Fruit fly (Drosophila melanogaster) whole organism, embryonic: ENCODE data around the gene Mkp3.

Experiments
- Adf1 ChIP-seq: fragments of 200-800 bp; sonication (Bioruptor generic); IDR thresholded peaks from 2 replicates; pipeline ENCODE4 v1.3.6; 2022; ENCODE audit warnings: missing biosample characterization, missing genetic modification characterization
- Aef1 ChIP-seq: fragments of 200-800 bp; sonication (Bioruptor generic); IDR thresholded peaks from 3 replicates; pipeline ENCODE4 v1.3.6; 2022; ENCODE audit warnings: missing biosample characterization, missing genetic modification characterization
- Antp ChIP-seq: fragments of 200-800 bp; sonication (Bioruptor generic); optimal IDR thresholded peaks from 3 replicates; lab custom pipeline; 2016; ENCODE audit warnings: missing biosample characterization, missing genetic modification characterization
- Atf3 ChIP-seq: fragments of 200-800 bp; sonication (Bioruptor generic); optimal IDR thresholded peaks from 3 replicates; lab custom pipeline; 2016; ENCODE audit warnings: missing biosample characterization, missing genetic modification characterization
- B-H1 ChIP-seq: fragments of 200-800 bp; sonication (Bioruptor generic); IDR thresholded peaks from 3 replicates; pipeline ENCODE4 v1.3.6; 2022; ENCODE audit warnings: missing biosample characterization, missing genetic modification characterization
- BtbVII ChIP-seq: fragments of 200-800 bp; sonication (Bioruptor generic); optimal IDR thresholded peaks from 3 replicates; lab custom pipeline; 2017; ENCODE audit warnings: missing biosample characterization, mild to moderate bottlenecking, missing genetic modification characterization
- CG10321 ChIP-seq: fragments of 200-800 bp; sonication (Bioruptor generic); IDR thresholded peaks from 2 replicates; pipeline ENCODE4 v1.3.6; 2022; ENCODE audit warnings: missing biosample characterization, missing genetic modification characterization
- CG11093 ChIP-seq: fragments of 200-800 bp; sonication (Bioruptor generic); IDR thresholded peaks from 3 replicates; pipeline ENCODE4 v1.3.6; 2022; ENCODE audit warnings: missing biosample characterization, missing genetic modification characterization
- CG12299 ChIP-seq: fragments of 200-800 bp; sonication (Bioruptor generic); optimal IDR thresholded peaks from 2 replicates; lab custom pipeline; 2018; ENCODE audit warnings: missing biosample characterization, mild to moderate bottlenecking, missing genetic modification characterization
- CG1233 ChIP-seq: fragments of 200-800 bp; sonication (Bioruptor generic); optimal IDR thresholded peaks from 4 replicates; lab custom pipeline; 2018; ENCODE audit warnings: missing biosample characterization, mild to moderate bottlenecking, missing genetic modification characterization
- CG12744 ChIP-seq: fragments of 200-800 bp; sonication (Bioruptor generic); optimal IDR thresholded peaks from 2 replicates; lab custom pipeline; 2016; ENCODE audit warnings: missing biosample characterization, missing genetic modification characterization
- CG13287 ChIP-seq: fragments of 200-800 bp; sonication (Bioruptor generic); IDR thresholded peaks from 2 replicates; pipeline ENCODE4 v1.3.6; 2022; ENCODE audit warnings: missing biosample characterization, missing genetic modification characterization; ENCODE audit not compliant: partially characterized antibody
- CG15269 ChIP-seq: fragments of 200-800 bp; sonication (Bioruptor generic); optimal IDR thresholded peaks from 2 replicates; lab custom pipeline; 2018; ENCODE audit warnings: missing biosample characterization, mild to moderate bottlenecking, missing genetic modification characterization, moderate library complexity
- CG17802 ChIP-seq: fragments of 200-800 bp; sonication (Bioruptor generic); optimal IDR thresholded peaks from 2 replicates; lab custom pipeline; 2018; ENCODE audit warnings: missing biosample characterization, mild to moderate bottlenecking, missing genetic modification characterization, moderate library complexity
- CG17829 ChIP-seq: fragments of 200-800 bp; optimal IDR thresholded peaks from 2 replicates; lab custom pipeline; 2019; ENCODE audit warnings: missing biosample characterization, mild to moderate bottlenecking, missing genetic modification characterization, moderate library complexity
- CG34224 ChIP-seq: fragments of 200-800 bp; sonication (Bioruptor generic); IDR thresholded peaks from 3 replicates; pipeline ENCODE4 v1.3.6; 2022; ENCODE audit warnings: missing biosample characterization, missing genetic modification characterization; ENCODE audit not compliant: partially characterized antibody
- CG3847 ChIP-seq: fragments of 200-800 bp; sonication (Bioruptor generic); IDR thresholded peaks from 2 replicates; pipeline ENCODE4 v1.3.6; 2022; ENCODE audit warnings: missing biosample characterization, missing genetic modification characterization
- CG5180 ChIP-seq: fragments of 200-800 bp; sonication (Bioruptor generic); optimal IDR thresholded peaks from 3 replicates; lab custom pipeline; 2017; ENCODE audit warnings: missing biosample characterization, missing genetic modification characterization, mild to moderate bottlenecking, moderate library complexity, missing genetic modification reagents
- CG6689 ChIP-seq: fragments of 200-800 bp; sonication (Bioruptor generic); IDR thresholded peaks from 2 replicates; pipeline ENCODE4 v1.3.6; 2022; ENCODE audit warnings: missing biosample characterization, missing genetic modification characterization
- CG9215 ChIP-seq: fragments of 200-800 bp; sonication (Bioruptor generic); IDR thresholded peaks from 2 replicates; pipeline ENCODE4 v1.3.6; 2022; ENCODE audit warnings: missing biosample characterization, missing genetic modification characterization
- Drgx ChIP-seq: fragments of 200-800 bp; sonication (Bioruptor generic); IDR thresholded peaks from 2 replicates; pipeline ENCODE4 v1.3.6; 2022; ENCODE audit warnings: missing biosample characterization, missing genetic modification characterization
- E2f2 ChIP-seq: fragments of 200-800 bp; sonication (Bioruptor generic); IDR thresholded peaks from 2 replicates; pipeline ENCODE4 v1.3.6; 2022; ENCODE audit warnings: missing biosample characterization, missing genetic modification characterization
- Fer2 ChIP-seq: fragments of 200-800 bp; sonication (Bioruptor generic); optimal IDR thresholded peaks from 2 replicates; lab custom pipeline; 2018; ENCODE audit warnings: missing biosample characterization, mild to moderate bottlenecking, missing genetic modification characterization, moderate library complexity
- Fer3 ChIP-seq: fragments of 200-800 bp; sonication (Bioruptor generic); optimal IDR thresholded peaks from 2 replicates; lab custom pipeline; 2018; ENCODE audit warnings: missing biosample characterization, mild to moderate bottlenecking, missing genetic modification characterization, moderate library complexity
- HHEX ChIP-seq: fragments of 200-800 bp; sonication (Bioruptor generic); optimal IDR thresholded peaks from 3 replicates; lab custom pipeline; 2017; ENCODE audit warnings: missing biosample characterization, mild to moderate bottlenecking, missing genetic modification characterization, missing genetic modification reagents
- Hey ChIP-seq: fragments of 200-800 bp; sonication (Bioruptor generic); optimal IDR thresholded peaks from 3 replicates; lab custom pipeline; 2018; ENCODE audit warnings: missing biosample characterization, mild to moderate bottlenecking, missing genetic modification characterization
- Hr3 ChIP-seq: fragments of 200-800 bp; sonication (Bioruptor generic); optimal IDR thresholded peaks from 3 replicates; lab custom pipeline; 2016; ENCODE audit warnings: missing biosample characterization, missing genetic modification characterization
- Mes4 ChIP-seq: fragments of 200-800 bp; sonication (Bioruptor generic); optimal IDR thresholded peaks from 2 replicates; lab custom pipeline; 2016; ENCODE audit warnings: missing biosample characterization, missing genetic modification characterization
- Myb ChIP-seq: fragments of 200-800 bp; sonication (Bioruptor generic); optimal IDR thresholded peaks from 2 replicates; lab custom pipeline; 2016; ENCODE audit warnings: missing biosample characterization, missing genetic modification characterization
- Nf-YB ChIP-seq: fragments of 200-800 bp; sonication (Bioruptor generic); optimal IDR thresholded peaks from 3 replicates; lab custom pipeline; 2019; ENCODE audit warnings: missing biosample characterization, mild to moderate bottlenecking, missing genetic modification characterization, moderate library complexity
- PHDP ChIP-seq: fragments of 200-800 bp; sonication (Bioruptor generic); optimal IDR thresholded peaks from 3 replicates; lab custom pipeline; 2018; ENCODE audit warnings: missing biosample characterization, mild to moderate bottlenecking, missing genetic modification characterization, moderate library complexity
- Six4 ChIP-seq: fragments of 200-800 bp; sonication (Bioruptor generic); optimal IDR thresholded peaks from 2 replicates; lab custom pipeline; 2016; ENCODE audit warnings: missing biosample characterization, missing genetic modification characterization
- Spps ChIP-seq: fragments of 200-800 bp; sonication (Bioruptor generic); optimal IDR thresholded peaks from 2 replicates; lab custom pipeline; 2018; ENCODE audit warnings: missing biosample characterization, mild to moderate bottlenecking, missing genetic modification characterization
- Usf ChIP-seq: fragments of 200-800 bp; sonication (Bioruptor generic); optimal IDR thresholded peaks from 2 replicates; lab custom pipeline; 2017; ENCODE audit warnings: missing genotype, missing biosample characterization, missing genetic modification characterization
- Xrp1 ChIP-seq: fragments of 200-800 bp; sonication (Bioruptor generic); IDR thresholded peaks from 2 replicates; pipeline ENCODE4 v1.3.6; 2022; ENCODE audit warnings: missing biosample characterization, missing genetic modification characterization
- aop ChIP-seq: fragments of 200-800 bp; sonication (Bioruptor generic); IDR thresholded peaks from 2 replicates; pipeline ENCODE4 v1.3.6; 2022; ENCODE audit warnings: missing biosample characterization, missing genetic modification characterization
- ase ChIP-seq: fragments of 200-800 bp; sonication (Bioruptor generic); IDR thresholded peaks from 3 replicates; pipeline ENCODE4 v1.3.6; 2022; ENCODE audit warnings: missing biosample characterization, missing genetic modification characterization
- az2 ChIP-seq: fragments of 200-800 bp; sonication (Bioruptor generic); optimal IDR thresholded peaks from 3 replicates; lab custom pipeline; 2016; ENCODE audit warnings: missing biosample characterization, missing genetic modification characterization
- dmrt11E ChIP-seq: fragments of 200-800 bp; sonication (Bioruptor generic); optimal IDR thresholded peaks from 3 replicates; lab custom pipeline; 2018; ENCODE audit warnings: missing biosample characterization, mild to moderate bottlenecking, missing genetic modification characterization, moderate library complexity
- eyg ChIP-seq: fragments of 200-800 bp; sonication (Bioruptor generic); optimal IDR thresholded peaks from 3 replicates; lab custom pipeline; 2016; ENCODE audit warnings: missing biosample characterization, missing genetic modification characterization
- gce ChIP-seq: fragments of 200-800 bp; sonication (Bioruptor generic); IDR thresholded peaks from 3 replicates; pipeline ENCODE4 v1.3.6; 2022; ENCODE audit warnings: missing biosample characterization, missing genetic modification characterization
- grn ChIP-seq: fragments of 200-800 bp; sonication (Bioruptor generic); optimal IDR thresholded peaks from 3 replicates; lab custom pipeline; 2017; ENCODE audit warnings: missing biosample characterization, missing genetic modification characterization
- jigr1 ChIP-seq: fragments of 200-800 bp; sonication (Bioruptor generic); IDR thresholded peaks from 3 replicates; pipeline ENCODE4 v1.3.6; 2022; ENCODE audit warnings: missing biosample characterization, missing genetic modification characterization
- klu ChIP-seq: fragments of 200-800 bp; sonication (Bioruptor generic); IDR thresholded peaks from 2 replicates; pipeline ENCODE4 v1.3.6; 2022; ENCODE audit warnings: missing biosample characterization, missing genetic modification characterization
- kni ChIP-seq: fragments of 200-800 bp; sonication (Bioruptor generic); optimal IDR thresholded peaks from 3 replicates; lab custom pipeline; 2017; ENCODE audit warnings: mild to moderate bottlenecking, missing biosample characterization, missing genetic modification reagents, missing genetic modification characterization
- oc ChIP-seq: fragments of 200-800 bp; sonication (Bioruptor generic); optimal IDR thresholded peaks from 2 replicates; lab custom pipeline; 2018; ENCODE audit warnings: missing biosample characterization, mild to moderate bottlenecking, missing genetic modification characterization, moderate library complexity
- rib ChIP-seq: fragments of 200-800 bp; sonication (Bioruptor generic); IDR thresholded peaks from 2 replicates; pipeline ENCODE4 v1.3.6; 2022; ENCODE audit warnings: missing biosample characterization, missing genetic modification characterization
- sc ChIP-seq, 3 experiments: fragments of >200 bp in 2 of 3; fragments of 200-800 bp in 1 of 3; sonication (Bioruptor generic) in 1 of 3; optimal IDR thresholded peaks; 2 replicates in 2 of 3; 3 replicates in 1 of 3; lab custom pipeline; 2017; ENCODE audit warnings: mild to moderate bottlenecking in 1 of 3, missing biosample characterization in 1 of 3, missing genetic modification characterization in 1 of 3, missing genetic modification reagents in 1 of 3
- sim ChIP-seq: fragments of 200-800 bp; sonication (Bioruptor generic); IDR thresholded peaks from 2 replicates; pipeline ENCODE4 v1.3.6; 2022; ENCODE audit warnings: missing biosample characterization, missing genetic modification characterization
- unpg ChIP-seq: fragments of 200-800 bp; sonication (Bioruptor generic); optimal IDR thresholded peaks from 3 replicates; lab custom pipeline; 2018; ENCODE audit warnings: missing biosample characterization, mild to moderate bottlenecking, missing genetic modification characterization, moderate library complexity

Mkp3 gene

DNA sequence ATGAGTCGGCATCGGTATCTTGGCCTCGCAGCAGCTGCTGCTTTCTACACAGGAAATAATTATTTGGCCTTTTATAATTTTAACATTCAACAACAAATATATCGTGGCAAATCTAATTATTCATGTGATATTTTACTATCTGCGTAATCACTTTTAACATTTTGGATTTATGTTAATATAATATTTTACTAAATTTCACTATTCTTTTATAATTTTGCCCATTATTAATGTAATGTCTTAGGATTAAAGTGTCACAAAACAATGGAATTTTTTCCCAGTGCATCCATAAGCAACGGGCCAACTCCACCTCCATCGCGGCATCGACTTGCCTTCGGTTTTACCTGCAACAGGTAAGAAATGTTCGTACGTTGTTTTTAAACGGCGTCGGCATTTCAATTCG, 43.7 kb downstream of the Mkp3 start (continued):
- TF ChIP-seq CG9215 (peak; percentile 33; the same call in 1 of the 2 replicates), Nf-YB (GFP tag; lab: Kevin White, UChicago) (peak; percentile 74), CG17802 (peak; percentile 46), Spps (tag; lab: Kevin White, UChicago) (peak; percentile 89), CG5180 (GFP tag; lab: Kevin White, UChicago) (peak; percentile 25), unpg (GFP tag; lab: Kevin White, UChicago) (peak; percentile 90), ase (GFP tag; lab: Robert Waterston, UW) (peak; percentile 62; the same call in 1 of the 3 replicates), PHDP (tag; lab: Kevin White, UChicago) (peak; percentile 87), CG11093 (GFP tag; lab: Robert Waterston, UW) (peak; percentile 73), klu (GFP tag; lab: Robert Waterston, UW) (peak; percentile 56), Fer3 (tag; lab: Kevin White, UChicago) (peak; percentile 70), Adf1 (GFP tag; lab: Robert Waterston, UW) (no peak), dmrt11E (tag; lab: Kevin White, UChicago) (peak; percentile 97), Drgx (peak; percentile 83), jigr1 (GFP tag; lab: Robert Waterston, UW) (peak; percentile 7; the same call in 1 of the 3 replicates), CG3847 (GFP tag; lab: Robert Waterston, UW) (peak; percentile 43; the same call in 1 of the 2 replicates), Xrp1 (GFP tag; lab: Robert Waterston, UW) (peak; percentile 90), grn (GFP tag; lab: Kevin White, UChicago) (no peak), oc (tag; lab: Kevin White, UChicago) (peak; percentile 73), CG34224 (no peak), CG17829 (peak; percentile 97), Fer2 (tag; lab: Kevin White, UChicago) (peak; percentile 27), Hr3 (GFP tag; lab: Kevin White, UChicago) (peak; percentile 81), BtbVII (peak; percentile 63), eyg (GFP tag; lab: Kevin White, UChicago) (no peak), CG12744 (no peak), CG15269 (tag; lab: Kevin White, UChicago) (peak; percentile 85), CG13287 (GFP tag; lab: Robert Waterston, UW) (no peak), kni (GFP tag; lab: Kevin White, UChicago) (peak; percentile 22), Myb (no peak), az2 (GFP tag; lab: Kevin White, UChicago) (peak; percentile 76), sc (optimal IDR thresholded peaks at IDR 0.05; lab: Kevin White, UChicago) (no peak), sc (GFP tag; optimal IDR thresholded peaks at IDR 0.05; lab: Kevin White, UChicago) (peak; percentile 83), CG10321 (GFP tag; lab: Robert Waterston, UW) (no peak), sim (GFP tag; lab: Robert Waterston, UW) (peak; percentile 66; the same call in 1 of the 2 replicates), aop (no peak), rib (GFP tag; lab: Robert Waterston, UW) (no peak), Antp (no peak), Usf (GFP tag; lab: Kevin White, UChicago) (peak; percentile 70), Six4 (peak; percentile 75), Mes4 (GFP tag; lab: Kevin White, UChicago) (peak; percentile 6), Atf3 (GFP tag; lab: Kevin White, UChicago) (peak; percentile 26), CG12299 (tag; lab: Kevin White, UChicago) (peak; percentile 65), Aef1 (GFP tag; lab: Robert Waterston, UW) (no peak; the same call in 2 of the 3 replicates), Hey (tag; lab: Kevin White, UChicago) (no peak), CG6689 (GFP tag; lab: Robert Waterston, UW) (peak; percentile 84), CG1233 (GFP tag; lab: Kevin White, UChicago) (peak; percentile 85), E2f2 (GFP tag; lab: Robert Waterston, UW) (peak; percentile 50), B-H1 (GFP tag; lab: Robert Waterston, UW) (peak; percentile 29; the same call in 2 of the 3 replicates), gce (GFP tag; lab: Robert Waterston, UW) (0 out of 3 replicates have a peak, but pooled peaks have one; percentile 56), HHEX (GFP tag; lab: Kevin White, UChicago) (peak; percentile 68)
